Worm (Caenorhabditis elegans) whole organism, young adult: ENCODE data around the gene C08F11.3.
"Not testable (repeated sequence)": the region's sequence is repeated elsewhere in the genome, so short reads cannot be mapped to it uniquely, and the experiment has no call there.

ENCODE experiments used
- B0261.1 ChIP-seq: sonication (generic microtip); optimal IDR thresholded peaks from 2 replicates; lab custom pipeline; 2016; ENCODE audit warnings: mild to moderate bottlenecking, missing genetic modification characterization, moderate library complexity, missing compliant biosample characterization
- F22D6.2 ChIP-seq: sonication (generic microtip); optimal IDR thresholded peaks from 2 replicates; lab custom pipeline; 2016; ENCODE audit warnings: mild to moderate bottlenecking, missing genetic modification characterization, missing compliant biosample characterization
- F37B4.10 ChIP-seq: fragments of 200-800 bp; sonication (Bioruptor generic); IDR thresholded peaks from 2 replicates; pipeline ENCODE4 v1.3.6; 2022; ENCODE audit warnings: missing genetic modification characterization, missing compliant biosample characterization
- F39B2.1 ChIP-seq: fragments of 200-800 bp; sonication (Bioruptor generic); IDR thresholded peaks from 2 replicates; pipeline ENCODE4 v1.3.6; 2022; ENCODE audit warnings: missing genetic modification reagents, missing genetic modification characterization, missing compliant biosample characterization
- F52B5.7 ChIP-seq: sonication (generic microtip); optimal IDR thresholded peaks from 2 replicates; lab custom pipeline; 2016; ENCODE audit warnings: mild to moderate bottlenecking, missing genetic modification characterization, missing compliant biosample characterization
- F57A8.1 ChIP-seq: fragments of 200-800 bp; sonication (Bioruptor generic); optimal IDR thresholded peaks from 2 replicates; lab custom pipeline; 2018; ENCODE audit warnings: mild to moderate bottlenecking, missing genetic modification characterization, moderate library complexity, missing compliant biosample characterization
- K11D2.4 ChIP-seq: fragments of 200-800 bp; sonication (Bioruptor generic); IDR thresholded peaks from 2 replicates; pipeline ENCODE4 v1.3.6; 2022; ENCODE audit warnings: missing genetic modification reagents, missing genetic modification characterization, missing compliant biosample characterization
- K12H6.12 ChIP-seq: fragments of 200-800 bp; sonication (Bioruptor generic); optimal IDR thresholded peaks from 2 replicates; lab custom pipeline; 2018; ENCODE audit warnings: mild to moderate bottlenecking, missing genetic modification characterization, missing compliant biosample characterization
- Y53G8AR.9 ChIP-seq: fragments of 200-800 bp; sonication (Bioruptor generic); conservative IDR thresholded peaks from 2 replicates; pipeline ENCODE4 v1.3.6; 2022; ENCODE audit warnings: missing genetic modification reagents, missing genetic modification characterization, missing compliant biosample characterization
- aptf-3 ChIP-seq: fragments of 200-800 bp; sonication (Bioruptor generic); IDR thresholded peaks from 2 replicates; pipeline ENCODE4 v1.3.6; 2022; ENCODE audit warnings: missing genetic modification characterization, missing compliant biosample characterization
- attf-5 ChIP-seq: fragments of 200-800 bp; sonication (Bioruptor generic); optimal IDR thresholded peaks from 2 replicates; lab custom pipeline; 2018; ENCODE audit warnings: mild to moderate bottlenecking, missing genetic modification characterization, missing compliant biosample characterization
- attf-6 ChIP-seq: fragments of 200-800 bp; sonication (Bioruptor generic); IDR thresholded peaks from 2 replicates; pipeline ENCODE4 v1.3.6; 2022; ENCODE audit warnings: missing genetic modification reagents, missing genetic modification characterization, missing compliant biosample characterization
- ceh-27 ChIP-seq: fragments of 200-800 bp; sonication (Bioruptor generic); optimal IDR thresholded peaks from 2 replicates; lab custom pipeline; 2018; ENCODE audit warnings: mild to moderate bottlenecking, missing genetic modification characterization, moderate library complexity, missing compliant biosample characterization
- ceh-79 ChIP-seq: sonication (generic microtip); optimal IDR thresholded peaks from 2 replicates; lab custom pipeline; 2017; ENCODE audit warnings: mild to moderate bottlenecking, missing genetic modification characterization, missing compliant biosample characterization
- efl-1 ChIP-seq: fragments of 150-350 bp; optimal IDR thresholded peaks from 2 replicates; lab custom pipeline; 2014; ENCODE audit warnings: missing biosample characterization, missing genetic modification reagents, missing genetic modification characterization
- gei-17 ChIP-seq: fragments of 200-800 bp; sonication (Bioruptor generic); optimal IDR thresholded peaks from 2 replicates; lab custom pipeline; 2018; ENCODE audit warnings: mild to moderate bottlenecking, missing genetic modification characterization, missing compliant biosample characterization
- hlh-26 ChIP-seq: fragments of 200-800 bp; sonication (Bioruptor generic); conservative IDR thresholded peaks from 2 replicates; pipeline ENCODE4 v1.3.6; 2022; ENCODE audit warnings: missing genetic modification reagents, missing genetic modification characterization, missing compliant biosample characterization
- hmg-1.2 ChIP-seq: fragments of 200-800 bp; sonication (Bioruptor generic); IDR thresholded peaks from 2 replicates; pipeline ENCODE4 v1.3.6; 2022; ENCODE audit warnings: missing genetic modification reagents, missing genetic modification characterization, missing compliant biosample characterization
- hmg-20 ChIP-seq: fragments of 200-800 bp; sonication (Bioruptor generic); IDR thresholded peaks from 2 replicates; pipeline ENCODE4 v1.3.6; 2022; ENCODE audit warnings: missing genetic modification reagents, missing genetic modification characterization, missing compliant biosample characterization
- hrde-1 ChIP-seq: sonication (generic microtip); optimal IDR thresholded peaks from 2 replicates; lab custom pipeline; 2016; ENCODE audit warnings: missing genetic modification characterization, mild to moderate bottlenecking, missing compliant biosample characterization, moderate library complexity, missing genotype, missing genetic modification reagents, borderline replicate concordance
- lag-1 ChIP-seq: fragments of 200-800 bp; sonication (Bioruptor generic); IDR thresholded peaks from 2 replicates; pipeline ENCODE4 v1.3.6; 2022; ENCODE audit warnings: missing genetic modification reagents, missing genetic modification characterization, missing compliant biosample characterization
- let-607 ChIP-seq, 2 experiments: fragments of 200-800 bp in 1 of 2; sonication (Bioruptor generic) in 1 of 2; sonication (generic microtip) in 1 of 2; optimal IDR thresholded peaks; 2 replicates each; lab custom pipeline; 2016 to 2018; ENCODE audit warnings: mild to moderate bottlenecking in 2 of 2, missing compliant biosample characterization in 2 of 2, missing genetic modification characterization in 2 of 2, moderate library complexity in 2 of 2, missing genotype in 1 of 2
- lin-26 ChIP-seq: fragments of 200-800 bp; sonication (Bioruptor generic); IDR thresholded peaks from 2 replicates; pipeline ENCODE4 v1.3.6; 2022; ENCODE audit warnings: missing genetic modification reagents, missing genetic modification characterization, missing compliant biosample characterization
- madf-8 ChIP-seq: fragments of 200-800 bp; sonication (Bioruptor generic); conservative IDR thresholded peaks from 2 replicates; pipeline ENCODE4 v1.3.6; 2022; ENCODE audit warnings: missing genetic modification reagents, missing genetic modification characterization, missing compliant biosample characterization
- mcd-1 ChIP-seq: fragments of 200-800 bp; sonication (Bioruptor generic); IDR thresholded peaks from 2 replicates; pipeline ENCODE4 v1.3.6; 2022; ENCODE audit warnings: missing genetic modification reagents, missing genetic modification characterization, missing compliant biosample characterization
- mel-28 ChIP-seq: sonication (generic microtip); optimal IDR thresholded peaks from 2 replicates; lab custom pipeline; 2016; ENCODE audit warnings: borderline replicate concordance, mild to moderate bottlenecking, missing genetic modification characterization, missing compliant biosample characterization
- mes-4 ChIP-seq: sonication (generic microtip); optimal IDR thresholded peaks from 2 replicates; lab custom pipeline; 2016; ENCODE audit warnings: missing genotype, missing genetic modification characterization, missing compliant biosample characterization
- nfya-2 ChIP-seq: fragments of 200-800 bp; sonication (Bioruptor generic); IDR thresholded peaks from 2 replicates; pipeline ENCODE4 v1.3.6; 2022; ENCODE audit warnings: missing genetic modification reagents, missing genetic modification characterization, missing compliant biosample characterization
- nhr-90 ChIP-seq: sonication (generic microtip); optimal IDR thresholded peaks from 2 replicates; lab custom pipeline; 2016; ENCODE audit warnings: missing genotype, mild to moderate bottlenecking, missing genetic modification characterization, missing compliant biosample characterization
- pbrm-1 ChIP-seq: fragments of 200-800 bp; sonication (Bioruptor generic); IDR thresholded peaks from 2 replicates; pipeline ENCODE4 v1.3.6; 2022; ENCODE audit warnings: missing genetic modification reagents, missing genetic modification characterization, missing compliant biosample characterization
- rpc-1 ChIP-seq, 2 experiments: fragments of 150-350 bp in 1 of 2; sonication (generic microtip) in 1 of 2; optimal IDR thresholded peaks; 2 replicates each; lab custom pipeline; 2014 to 2018; ENCODE audit warnings: missing biosample characterization in 1 of 2, missing genetic modification characterization in 1 of 2, missing genetic modification reagents in 1 of 2, missing genotype in 1 of 2
- snpc-1.1 ChIP-seq: sonication (generic microtip); optimal IDR thresholded peaks from 2 replicates; lab custom pipeline; 2017; ENCODE audit warnings: missing genetic modification characterization, mild to moderate bottlenecking, missing compliant biosample characterization, antibody characterized with exemption, moderate library complexity, missing genotype, missing genetic modification reagents; ENCODE audit not compliant: insufficient read depth
- snpc-1.3 ChIP-seq: sonication (generic microtip); optimal IDR thresholded peaks from 2 replicates; lab custom pipeline; 2017; ENCODE audit warnings: missing genetic modification characterization, mild to moderate bottlenecking, missing compliant biosample characterization, antibody characterized with exemption, moderate library complexity, missing genotype, missing genetic modification reagents; ENCODE audit not compliant: insufficient read depth
- snpc-4 ChIP-seq, 5 experiments: fragments of 150-350 bp in 1 of 5; sonication (generic microtip) in 4 of 5; optimal IDR thresholded peaks; 2 replicates each; lab custom pipeline; 2014 to 2018; ENCODE audit warnings: missing genetic modification characterization in 5 of 5, missing biosample characterization in 3 of 5, antibody characterized with exemption in 2 of 5, mild to moderate bottlenecking in 2 of 5, missing compliant biosample characterization in 2 of 5, missing genotype in 2 of 5, moderate library complexity in 2 of 5, missing genetic modification reagents in 1 of 5
- somi-1 ChIP-seq: fragments of 200-800 bp; sonication (Bioruptor generic); optimal IDR thresholded peaks from 2 replicates; lab custom pipeline; 2018; ENCODE audit warnings: mild to moderate bottlenecking, missing genetic modification characterization, missing compliant biosample characterization
- ztf-18 ChIP-seq: sonication (generic microtip); optimal IDR thresholded peaks from 2 replicates; lab custom pipeline; 2016; ENCODE audit warnings: missing genotype, mild to moderate bottlenecking, missing genetic modification characterization, missing compliant biosample characterization
- ztf-22 ChIP-seq: fragments of 200-800 bp; sonication (Bioruptor generic); optimal IDR thresholded peaks from 2 replicates; lab custom pipeline; 2018; ENCODE audit warnings: mild to moderate bottlenecking, missing genetic modification characterization, moderate library complexity, missing compliant biosample characterization

C08F11.3 gene

ce11 chrIV:13578953-13579352, 40.4 kb upstream of the C08F11.3 start, which contains the start of gene sru-16:
TSS of gene sru-16 (plus strand) at chrIV:13579253.
- TF ChIP-seq somi-1; ztf-22 (GFP tag; lab: Kevin White, UChicago); lag-1: not testable (repeated sequence)

ce11 chrIV:13582909-13583308, 36.4 kb upstream of the C08F11.3 start, which contains the start of gene sru-12:
TSS of gene sru-12 (plus strand) at chrIV:13583209.
- no peak for TF ChIP-seq F57A8.1 (GFP tag; lab: Kevin White, UChicago)
- TF ChIP-seq ceh-27 (GFP tag; lab: Kevin White, UChicago) = no peak
- no peak for TF ChIP-seq F37B4.10 (GFP tag; lab: Robert Waterston, UW)
- no peak for TF ChIP-seq hmg-1.2 (GFP tag; lab: Robert Waterston, UW)
- TF ChIP-seq snpc-1.3 (tag; lab: Kevin White, UChicago) = no peak
- TF ChIP-seq snpc-4 (GFP tag; optimal IDR thresholded peaks at IDR 0.05; lab: Kevin White, UChicago) = no peak
- no peak for TF ChIP-seq snpc-4 (tag; optimal IDR thresholded peaks at IDR 0.05; lab: Kevin White, UChicago)
- no peak for TF ChIP-seq attf-6
- TF ChIP-seq let-607 (tag; optimal IDR thresholded peaks at IDR 0.05; lab: Kevin White, UChicago) = no peak
- TF ChIP-seq hmg-20 (GFP tag; lab: Robert Waterston, UW) = no peak
- TF ChIP-seq ztf-22 (GFP tag; lab: Kevin White, UChicago) = no peak
- TF ChIP-seq F52B5.7 (tag; lab: Kevin White, UChicago) = no peak
- TF ChIP-seq ztf-18 (tag; lab: Kevin White, UChicago) = no peak
- TF ChIP-seq pbrm-1 (GFP tag; lab: Robert Waterston, UW) = no peak
- no peak for TF ChIP-seq mel-28 (tag; lab: Kevin White, UChicago)

- no peak for TF ChIP-seq F22D6.2 (tag; lab: Kevin White, UChicago)
- no peak for TF ChIP-seq attf-5 (GFP tag; lab: Kevin White, UChicago)
- no peak for TF ChIP-seq Y53G8AR.9 (GFP tag; lab: Robert Waterston, UW)
- no peak for TF ChIP-seq ceh-79 (tag; lab: Kevin White, UChicago)
- TF ChIP-seq K11D2.4 = no peak
- no peak for TF ChIP-seq rpc-1 (optimal IDR thresholded peaks at IDR 0.05; lab: Kevin White, UChicago)
- no peak for TF ChIP-seq rpc-1 (tag; optimal IDR thresholded peaks at IDR 0.05; lab: Kevin White, UChicago)
- TF ChIP-seq mel-28 (tag; lab: Kevin White, UChicago) = no peak
- no peak for TF ChIP-seq B0261.1 (tag; lab: Kevin White, UChicago)
- TF ChIP-seq efl-1 (GFP tag; lab: Kevin White, UChicago) = no peak
- no peak for TF ChIP-seq F39B2.1 (GFP tag; lab: Robert Waterston, UW)
- TF ChIP-seq snpc-1.1 (tag; lab: Kevin White, UChicago) = no peak
- no peak for TF ChIP-seq hmg-20 (GFP tag; lab: Robert Waterston, UW)
- TF ChIP-seq hmg-1.2 (GFP tag; lab: Robert Waterston, UW) = no peak
- no peak for TF ChIP-seq mcd-1 (GFP tag; lab: Robert Waterston, UW)
Measured at ce11 chrIV:13584646-13585045, 34.7 kb upstream of the C08F11.3 start, which contains the start of gene sru-11. TSS of gene sru-11 (plus strand) at chrIV:13584946.

ce11 chrIV:13587175-13587574, 32.1 kb upstream of the C08F11.3 start, which contains the start of gene Y45F10B.12:
TSS of gene Y45F10B.12 (plus strand) at chrIV:13587475.
- TF ChIP-seq B0261.1 (tag; lab: Kevin White, UChicago) (no peak), gei-17 (GFP tag; lab: Kevin White, UChicago) (no peak), K12H6.12 (no peak), hlh-26 (GFP tag; lab: Robert Waterston, UW) (no peak), aptf-3 (GFP tag; lab: Robert Waterston, UW) (no peak), hrde-1 (tag; lab: Kevin White, UChicago) (no peak), nfya-2 (no peak), nhr-90 (tag; lab: Kevin White, UChicago) (no peak), lag-1 (no peak), lin-26 (GFP tag; lab: Robert Waterston, UW) (no peak), mes-4 (tag; lab: Kevin White, UChicago) (no peak), madf-8 (GFP tag; lab: Robert Waterston, UW) (no peak)
